Worm (Caenorhabditis elegans): ENCODE measurements around the gene tmc-1.

Gene tmc-1

ce11 chrX:1181271-1181958, 19.4 kb downstream of the tmc-1 start:
- TF ChIP-seq med-1 (GFP tag; optimal IDR thresholded peaks at IDR 0.05; ENCODE audit: insufficient read depth) = no peak
- no peak for TF ChIP-seq ref-1 (GFP tag; conservative IDR thresholded peaks at IDR 0.05)
- no peak for TF ChIP-seq ztf-29 (GFP tag; IDR thresholded peaks at IDR 0.05)
- no peak for TF ChIP-seq cog-1 (tag; optimal IDR thresholded peaks at IDR 0.05)
- TF ChIP-seq T22C8.4 (GFP tag; IDR thresholded peaks at IDR 0.05) = no peak
- TF ChIP-seq ztf-23 (GFP tag; IDR thresholded peaks at IDR 0.05) = no peak
- no peak for TF ChIP-seq klf-2 (GFP tag; conservative IDR thresholded peaks at IDR 0.05)
- TF ChIP-seq flt-1 (GFP tag; IDR thresholded peaks at IDR 0.05) = no peak
- no peak for TF ChIP-seq tab-1 (GFP tag; IDR thresholded peaks at IDR 0.05)

ce11 chrX:1183258-1183657, 21.3 kb downstream of the tmc-1 start:
- no peak for TF ChIP-seq flt-1 (GFP tag; IDR thresholded peaks at IDR 0.05)
- TF ChIP-seq ref-1 (GFP tag; conservative IDR thresholded peaks at IDR 0.05) = no peak
- TF ChIP-seq cog-1 (tag; optimal IDR thresholded peaks at IDR 0.05) = no peak
- no peak for TF ChIP-seq klf-2 (GFP tag; conservative IDR thresholded peaks at IDR 0.05)
- no peak for TF ChIP-seq tab-1 (GFP tag; IDR thresholded peaks at IDR 0.05)
- no peak for TF ChIP-seq ztf-29 (GFP tag; IDR thresholded peaks at IDR 0.05)
- TF ChIP-seq med-1 (GFP tag; optimal IDR thresholded peaks at IDR 0.05; ENCODE audit: insufficient read depth) = no peak
- TF ChIP-seq ztf-23 (GFP tag; IDR thresholded peaks at IDR 0.05) = no peak
- TF ChIP-seq T22C8.4 (GFP tag; IDR thresholded peaks at IDR 0.05) = no peak

ce11 chrX:1183985-1184384, 22.0 kb downstream of the tmc-1 start:
- TF ChIP-seq flt-1 (GFP tag; IDR thresholded peaks at IDR 0.05) (no peak), klf-2 (GFP tag; conservative IDR thresholded peaks at IDR 0.05) (no peak), tab-1 (GFP tag; IDR thresholded peaks at IDR 0.05) (no peak), cog-1 (tag; optimal IDR thresholded peaks at IDR 0.05) (no peak), ztf-23 (GFP tag; IDR thresholded peaks at IDR 0.05) (no peak), ztf-29 (GFP tag; IDR thresholded peaks at IDR 0.05) (no peak), med-1 (GFP tag; optimal IDR thresholded peaks at IDR 0.05; ENCODE audit: insufficient read depth) (no peak), T22C8.4 (GFP tag; IDR thresholded peaks at IDR 0.05) (no peak), ref-1 (GFP tag; conservative IDR thresholded peaks at IDR 0.05) (no peak)

ce11 chrX:1185474-1185873, 23.5 kb downstream of the tmc-1 start:
- TF ChIP-seq tab-1 (GFP tag; IDR thresholded peaks at IDR 0.05) = no peak
- TF ChIP-seq T22C8.4 (GFP tag; IDR thresholded peaks at IDR 0.05) = no peak
- no peak for TF ChIP-seq klf-2 (GFP tag; conservative IDR thresholded peaks at IDR 0.05)
- TF ChIP-seq med-1 (GFP tag; optimal IDR thresholded peaks at IDR 0.05; ENCODE audit: insufficient read depth) = no peak
- no peak for TF ChIP-seq flt-1 (GFP tag; IDR thresholded peaks at IDR 0.05)
- no peak for TF ChIP-seq ztf-29 (GFP tag; IDR thresholded peaks at IDR 0.05)
- no peak for TF ChIP-seq cog-1 (tag; optimal IDR thresholded peaks at IDR 0.05)
- no peak for TF ChIP-seq ztf-23 (GFP tag; IDR thresholded peaks at IDR 0.05)
- no peak for TF ChIP-seq ref-1 (GFP tag; conservative IDR thresholded peaks at IDR 0.05)

ce11 chrX:1191582-1191981, 29.6 kb downstream of the tmc-1 start, which contains the start of gene T13G4.4:
T13G4.4 (minus strand) TSS chrX:1191678.
- no peak for TF ChIP-seq ztf-29 (GFP tag; IDR thresholded peaks at IDR 0.05)
- TF ChIP-seq cog-1 (tag; optimal IDR thresholded peaks at IDR 0.05) = peak; percentile 3
- TF ChIP-seq T22C8.4 (GFP tag; IDR thresholded peaks at IDR 0.05) = no peak
- no peak for TF ChIP-seq ref-1 (GFP tag; conservative IDR thresholded peaks at IDR 0.05)
- TF ChIP-seq klf-2 (GFP tag; conservative IDR thresholded peaks at IDR 0.05) = no peak

- no peak for TF ChIP-seq ref-1 (GFP tag; conservative IDR thresholded peaks at IDR 0.05)
Measured at ce11 chrX:1192848-1193247, 30.8 kb downstream of the tmc-1 start, which contains the start of gene T13G4.1. T13G4.1 (plus strand) TSS chrX:1193148.

ce11 chrX:1195178-1195750, 33.3 kb downstream of the tmc-1 start:
- 0 out of 2 replicates have a peak, but pooled peaks have one; percentile 7 for TF ChIP-seq klf-2 (GFP tag; conservative IDR thresholded peaks at IDR 0.05)

- TF ChIP-seq cog-1 (tag; optimal IDR thresholded peaks at IDR 0.05) (no peak), ztf-29 (GFP tag; IDR thresholded peaks at IDR 0.05) (no peak), flt-1 (GFP tag; IDR thresholded peaks at IDR 0.05) (no peak)
Measured at ce11 chrX:1202638-1203037, 40.6 kb downstream of the tmc-1 start.

ce11 chrX:1206029-1206428, 44.0 kb downstream of the tmc-1 start, which contains the start of gene T13G4.7:
T13G4.7 (minus strand) TSS chrX:1206129.
- TF ChIP-seq flt-1 (GFP tag; IDR thresholded peaks at IDR 0.05) (no peak), med-1 (GFP tag; optimal IDR thresholded peaks at IDR 0.05; ENCODE audit: insufficient read depth) (no peak), cog-1 (tag; optimal IDR thresholded peaks at IDR 0.05) (no peak), ref-1 (GFP tag; conservative IDR thresholded peaks at IDR 0.05) (no peak), T22C8.4 (GFP tag; IDR thresholded peaks at IDR 0.05) (no peak), ztf-23 (GFP tag; IDR thresholded peaks at IDR 0.05) (no peak), ztf-29 (GFP tag; IDR thresholded peaks at IDR 0.05) (no peak), klf-2 (GFP tag; conservative IDR thresholded peaks at IDR 0.05) (no peak), tab-1 (GFP tag; IDR thresholded peaks at IDR 0.05) (no peak)

ce11 chrX:1207915-1208314, 45.9 kb downstream of the tmc-1 start:
- TF ChIP-seq tab-1 (GFP tag; IDR thresholded peaks at IDR 0.05) (no peak), med-1 (GFP tag; optimal IDR thresholded peaks at IDR 0.05; ENCODE audit: insufficient read depth) (no peak), flt-1 (GFP tag; IDR thresholded peaks at IDR 0.05) (no peak), cog-1 (tag; optimal IDR thresholded peaks at IDR 0.05) (no peak), T22C8.4 (GFP tag; IDR thresholded peaks at IDR 0.05) (no peak), ztf-29 (GFP tag; IDR thresholded peaks at IDR 0.05) (no peak), klf-2 (GFP tag; conservative IDR thresholded peaks at IDR 0.05) (no peak), ztf-23 (GFP tag; IDR thresholded peaks at IDR 0.05) (no peak), ref-1 (GFP tag; conservative IDR thresholded peaks at IDR 0.05) (no peak)
